Fruit fly (Drosophila melanogaster) whole organism, adult: Measurements from ENCODE around the gene Nulp1.

Source experiments
- CG7045 ChIP-seq: fragments of 200-800 bp; sonication (Bioruptor generic); optimal IDR thresholded peaks from 2 replicates; lab custom pipeline; 2017; ENCODE audit warnings: missing biosample characterization, mild to moderate bottlenecking, missing genetic modification characterization
- cnc ChIP-seq, 2 experiments: fragments of >200 bp; optimal IDR thresholded peaks; 2 replicates each; lab custom pipeline; 2017
- kay ChIP-seq: fragments of 200-800 bp; sonication (Bioruptor generic); peaks from one replicate; lab custom pipeline; 2016; ENCODE audit warnings: missing biosample characterization, missing genetic modification characterization, borderline replicate concordance
- ovo ChIP-seq: fragments of 200-800 bp; sonication (Bioruptor generic); optimal IDR thresholded peaks from 2 replicates; lab custom pipeline; 2016; ENCODE audit warnings: missing biosample characterization, missing genetic modification characterization
- pad ChIP-seq: fragments of 200-800 bp; sonication (Bioruptor generic); optimal IDR thresholded peaks from 3 replicates; lab custom pipeline; 2017; ENCODE audit warnings: missing biosample characterization, missing genetic modification characterization, mild to moderate bottlenecking, moderate library complexity, missing genetic modification reagents
- toe ChIP-seq: fragments of 200-800 bp; sonication (Bioruptor generic); optimal IDR thresholded peaks from 2 replicates; lab custom pipeline; 2016; ENCODE audit warnings: missing biosample characterization, missing genetic modification characterization

dm6 chr3L:8094652-8095129 lies 15.5 kb upstream of the Nulp1 start:
- no peak for TF ChIP-seq cnc (optimal IDR thresholded peaks at IDR 0.05; lab: Kevin White, UChicago)
- no peak for TF ChIP-seq ovo (GFP tag; lab: Kevin White, UChicago)
- TF ChIP-seq toe (GFP tag; lab: Kevin White, UChicago): no peak
- TF ChIP-seq pad (GFP tag; lab: Kevin White, UChicago): no peak
- peak; percentile 22 for TF ChIP-seq CG7045 (GFP tag; lab: Kevin White, UChicago)
- TF ChIP-seq kay (GFP tag; lab: Kevin White, UChicago): peak; percentile 49
